Fruit fly (Drosophila melanogaster) whole organism, pupa: ENCODE data around the gene mei-38.

Source experiments
- CG10348 ChIP-seq: fragments of 200-800 bp; sonication (Bioruptor generic); IDR thresholded peaks from 2 replicates; pipeline ENCODE4 v1.3.6; 2022; ENCODE audit warnings: missing biosample characterization, missing genetic modification characterization
- CG12605 ChIP-seq: fragments of 200-800 bp; sonication (Bioruptor generic); IDR thresholded peaks from 2 replicates; pipeline ENCODE4 v1.3.6; 2022; ENCODE audit warnings: missing biosample characterization, missing genetic modification characterization
- CG13204 ChIP-seq: fragments of 200-800 bp; sonication (Bioruptor generic); optimal IDR thresholded peaks from 2 replicates; lab custom pipeline; 2018; ENCODE audit warnings: missing biosample characterization, mild to moderate bottlenecking, missing genetic modification characterization, moderate library complexity
- CG14655 ChIP-seq: fragments of 200-800 bp; sonication (Bioruptor generic); optimal IDR thresholded peaks from 3 replicates; lab custom pipeline; 2017; ENCODE audit warnings: mild to moderate bottlenecking, missing biosample characterization, missing genetic modification reagents, missing genetic modification characterization
- CG15710 ChIP-seq: fragments of 200-800 bp; sonication (Bioruptor generic); optimal IDR thresholded peaks from 2 replicates; lab custom pipeline; 2018; ENCODE audit warnings: missing biosample characterization, mild to moderate bottlenecking, missing genetic modification characterization, moderate library complexity
- CG17806 ChIP-seq: fragments of 200-800 bp; sonication (Bioruptor generic); optimal IDR thresholded peaks from 2 replicates; lab custom pipeline; 2018; ENCODE audit warnings: missing biosample characterization, mild to moderate bottlenecking, missing genetic modification characterization, moderate library complexity
- CG32121 ChIP-seq: fragments of 200-800 bp; sonication (Bioruptor generic); IDR thresholded peaks from 2 replicates; pipeline ENCODE4 v1.3.6; 2022; ENCODE audit warnings: missing biosample characterization, missing genetic modification characterization
- CG34367 ChIP-seq: fragments of 200-800 bp; sonication (Bioruptor generic); optimal IDR thresholded peaks from 2 replicates; lab custom pipeline; 2018; ENCODE audit warnings: missing biosample characterization, mild to moderate bottlenecking, missing genetic modification characterization
- CG4496 ChIP-seq: fragments of 200-800 bp; sonication (Bioruptor generic); IDR thresholded peaks from 3 replicates; pipeline ENCODE4 v1.3.6; 2022; ENCODE audit warnings: missing biosample characterization, missing genetic modification characterization
- CG8159 ChIP-seq: fragments of 200-800 bp; sonication (Bioruptor generic); optimal IDR thresholded peaks from 3 replicates; lab custom pipeline; 2018; ENCODE audit warnings: missing biosample characterization, mild to moderate bottlenecking, missing genetic modification characterization, moderate library complexity
- CG8301 ChIP-seq: fragments of 200-800 bp; sonication (Bioruptor generic); optimal IDR thresholded peaks from 2 replicates; lab custom pipeline; 2018; ENCODE audit warnings: missing biosample characterization, mild to moderate bottlenecking, missing genetic modification characterization
- CG9948 ChIP-seq: fragments of 200-800 bp; sonication (Bioruptor generic); optimal IDR thresholded peaks from 2 replicates; lab custom pipeline; 2018; ENCODE audit warnings: missing biosample characterization, mild to moderate bottlenecking, missing genetic modification characterization, moderate library complexity
- D1 ChIP-seq: fragments of 200-800 bp; sonication (Bioruptor generic); optimal IDR thresholded peaks from 2 replicates; lab custom pipeline; 2018; ENCODE audit warnings: missing biosample characterization, mild to moderate bottlenecking, missing genetic modification characterization, moderate library complexity
- EcR ChIP-seq: fragments of 200-800 bp; sonication (Bioruptor generic); optimal IDR thresholded peaks from 3 replicates; lab custom pipeline; 2019; ENCODE audit warnings: missing biosample characterization, missing genetic modification characterization, mild to moderate bottlenecking, moderate library complexity, missing genetic modification reagents
- Ets98B ChIP-seq: fragments of 200-800 bp; sonication (Bioruptor generic); IDR thresholded peaks from 2 replicates; pipeline ENCODE4 v1.3.6; 2022; ENCODE audit warnings: missing biosample characterization, missing genetic modification characterization
- Pif1A ChIP-seq: fragments of 200-800 bp; sonication (Bioruptor generic); optimal IDR thresholded peaks from 3 replicates; lab custom pipeline; 2016; ENCODE audit warnings: missing biosample characterization, missing genetic modification characterization
- Pif1B ChIP-seq: fragments of 200-800 bp; sonication (Bioruptor generic); optimal IDR thresholded peaks from 3 replicates; lab custom pipeline; 2016; ENCODE audit warnings: missing biosample characterization, missing genetic modification characterization
- Snoo ChIP-seq: fragments of 200-800 bp; sonication (Bioruptor generic); optimal IDR thresholded peaks from 3 replicates; lab custom pipeline; 2017; ENCODE audit warnings: missing biosample characterization, mild to moderate bottlenecking, missing genetic modification characterization, inconsistent platforms
- fd96Ca ChIP-seq: fragments of 200-800 bp; sonication (Bioruptor generic); IDR thresholded peaks from 3 replicates; pipeline ENCODE4 v1.3.6; 2022; ENCODE audit warnings: missing biosample characterization, missing genetic modification characterization
- gl ChIP-seq: fragments of 200-800 bp; sonication (Bioruptor generic); optimal IDR thresholded peaks from 2 replicates; lab custom pipeline; 2018; ENCODE audit warnings: missing biosample characterization, mild to moderate bottlenecking, missing genetic modification characterization
- rn ChIP-seq: fragments of 200-800 bp; sonication (Bioruptor generic); IDR thresholded peaks from 2 replicates; pipeline ENCODE4 v1.3.6; 2022; ENCODE audit warnings: missing biosample characterization, missing genetic modification characterization

The mei-38 gene

dm6 chrX:1478276-1479122 lies 1.6 kb downstream of the mei-38 start, which contains the start of gene rush:
Gene rush, plus strand, starts transcription at chrX:1478552.
- TF ChIP-seq Pif1B (GFP tag; lab: Kevin White, UChicago) (no peak), CG4496 (GFP tag; lab: Robert Waterston, UW) (peak; percentile 60), CG8159 (peak; percentile 16), CG9948 (tag; lab: Kevin White, UChicago) (no peak), fd96Ca (peak; percentile 28; the same call in 1 of the 3 replicates)

- no peak for TF ChIP-seq CG14655
- TF ChIP-seq Pif1A (GFP tag; lab: Kevin White, UChicago): no peak
- TF ChIP-seq EcR (GFP tag; lab: Kevin White, UChicago): no peak
- no peak for TF ChIP-seq Ets98B (GFP tag; lab: Robert Waterston, UW)
- TF ChIP-seq Snoo (tag; lab: Kevin White, UChicago): no peak
- TF ChIP-seq D1: no peak
- TF ChIP-seq fd96Ca: no peak
- TF ChIP-seq CG4496 (GFP tag; lab: Robert Waterston, UW): no peak
- TF ChIP-seq CG10348 (GFP tag; lab: Robert Waterston, UW): no peak
- TF ChIP-seq CG34367: no peak
- no peak for TF ChIP-seq CG32121 (GFP tag; lab: Robert Waterston, UW)
- no peak for TF ChIP-seq CG8301
- TF ChIP-seq CG17806: no peak
- no peak for TF ChIP-seq gl (tag; lab: Kevin White, UChicago)
- no peak for TF ChIP-seq Pif1B (GFP tag; lab: Kevin White, UChicago)
These were observed 3.6 kb downstream of the mei-38 start for dm6 chrX:1480426-1480825.

dm6 chrX:1482840-1483518 lies 6.1 kb downstream of the mei-38 start, which contains the start of the genes sta and inc:
Gene sta, minus strand, starts transcription at chrX:1483413.
Gene inc, plus strand, starts transcription at chrX:1483479.
- TF ChIP-seq Snoo (tag; lab: Kevin White, UChicago) (peak; percentile 77), CG17806 (no peak), EcR (GFP tag; lab: Kevin White, UChicago) (no peak), CG13204 (GFP tag; lab: Kevin White, UChicago) (peak; percentile 41), CG8301 (peak; percentile 16), CG4496 (GFP tag; lab: Robert Waterston, UW) (peak; percentile 69), CG8159 (peak; percentile 43), CG15710 (tag; lab: Kevin White, UChicago) (peak; percentile 38), CG12605 (peak; percentile 46), Ets98B (GFP tag; lab: Robert Waterston, UW) (peak; percentile 40; the same call in 1 of the 2 replicates), CG9948 (tag; lab: Kevin White, UChicago) (peak; percentile 21), CG32121 (GFP tag; lab: Robert Waterston, UW) (no peak), rn (GFP tag; lab: Robert Waterston, UW) (no peak), fd96Ca (peak; percentile 51; the same call in 1 of the 3 replicates), D1 (no peak), Pif1B (GFP tag; lab: Kevin White, UChicago) (no peak), Pif1A (GFP tag; lab: Kevin White, UChicago) (peak; percentile 30), CG14655 (no peak), CG34367 (peak; percentile 44), CG10348 (GFP tag; lab: Robert Waterston, UW) (no peak), gl (tag; lab: Kevin White, UChicago) (peak; percentile 41)

dm6 chrX:1507751-1508150 lies 30.9 kb downstream of the mei-38 start, which contains the start of gene Nmdar2:
Gene Nmdar2, minus strand, starts transcription at chrX:1507809.
- TF ChIP-seq rn (GFP tag; lab: Robert Waterston, UW) (no peak), CG14655 (no peak), CG8159 (no peak), CG8301 (no peak), Ets98B (GFP tag; lab: Robert Waterston, UW) (no peak), CG9948 (tag; lab: Kevin White, UChicago) (no peak), CG34367 (no peak)

- TF ChIP-seq CG12605 (peak; percentile 67; the same call in 1 of the 2 replicates), rn (GFP tag; lab: Robert Waterston, UW) (no peak)
These were observed 31.5 kb downstream of the mei-38 start for dm6 chrX:1508241-1508823.

dm6 chrX:1512753-1513226 lies 35.9 kb downstream of the mei-38 start, which contains the start of gene CG14795:
Gene CG14795, minus strand, starts transcription at chrX:1512803.
- TF ChIP-seq Ets98B (GFP tag; lab: Robert Waterston, UW) (0 out of 2 replicates have a peak, but pooled peaks have one; percentile 9), D1 (no peak), EcR (GFP tag; lab: Kevin White, UChicago) (no peak), gl (tag; lab: Kevin White, UChicago) (no peak), CG10348 (GFP tag; lab: Robert Waterston, UW) (no peak), fd96Ca (no peak)
- TF ChIP-seq, all 21 proteins: peak for 1
